Fruit fly (Drosophila melanogaster) whole organism, embryonic: Measurements from ENCODE around the gene Bcat.

Experiments used
- ATbp ChIP-seq: fragments of 200-800 bp; sonication (Bioruptor generic); optimal IDR thresholded peaks from 2 replicates; lab custom pipeline; 2017; ENCODE audit warnings: missing biosample characterization, mild to moderate bottlenecking, missing genetic modification characterization, missing genetic modification reagents
- CG10267 ChIP-seq: fragments of 200-800 bp; sonication (Bioruptor generic); optimal IDR thresholded peaks from 2 replicates; lab custom pipeline; 2018; ENCODE audit warnings: missing biosample characterization, mild to moderate bottlenecking, missing genetic modification characterization, moderate library complexity
- CG10462 ChIP-seq: fragments of 200-800 bp; sonication (Bioruptor generic); optimal IDR thresholded peaks from 2 replicates; lab custom pipeline; 2016; ENCODE audit warnings: missing biosample characterization, missing genetic modification characterization
- CG11696 ChIP-seq: fragments of 200-800 bp; sonication (Bioruptor generic); IDR thresholded peaks from 2 replicates; pipeline ENCODE4 v1.3.6; 2022; ENCODE audit warnings: missing biosample characterization, missing genetic modification characterization
- CG1529 ChIP-seq: fragments of 200-800 bp; sonication (Bioruptor generic); optimal IDR thresholded peaks from 3 replicates; lab custom pipeline; 2018; ENCODE audit warnings: missing biosample characterization, missing genetic modification characterization
- CG16863 ChIP-seq: fragments of 200-800 bp; sonication (Bioruptor generic); optimal IDR thresholded peaks from 3 replicates; lab custom pipeline; 2016; ENCODE audit warnings: missing biosample characterization, missing genetic modification characterization
- CG17385 ChIP-seq: fragments of 200-800 bp; sonication (Bioruptor generic); optimal IDR thresholded peaks from 3 replicates; lab custom pipeline; 2018; ENCODE audit warnings: missing biosample characterization, mild to moderate bottlenecking, missing genetic modification characterization
- CG18476 ChIP-seq: fragments of 200-800 bp; sonication (Bioruptor generic); optimal IDR thresholded peaks from 2 replicates; lab custom pipeline; 2016; ENCODE audit warnings: missing biosample characterization, mild to moderate bottlenecking, missing genetic modification characterization
- CG18764 ChIP-seq: fragments of 200-800 bp; sonication (Bioruptor generic); optimal IDR thresholded peaks from 3 replicates; lab custom pipeline; 2016; ENCODE audit warnings: missing biosample characterization, missing genetic modification characterization
- CG2199 ChIP-seq: fragments of 200-800 bp; sonication (Bioruptor generic); IDR thresholded peaks from 3 replicates; pipeline ENCODE4 v1.3.6; 2022; ENCODE audit warnings: missing biosample characterization, missing genetic modification characterization
- CG30431 ChIP-seq: fragments of 200-800 bp; sonication (Bioruptor generic); optimal IDR thresholded peaks from 2 replicates; lab custom pipeline; 2017; ENCODE audit warnings: missing biosample characterization, missing genetic modification characterization
- CG31365 ChIP-seq: fragments of 200-800 bp; sonication (Bioruptor generic); optimal IDR thresholded peaks from 2 replicates; lab custom pipeline; 2018; ENCODE audit warnings: missing biosample characterization, mild to moderate bottlenecking, missing genetic modification characterization
- CG3163 ChIP-seq: fragments of 200-800 bp; sonication (Bioruptor generic); optimal IDR thresholded peaks from 3 replicates; lab custom pipeline; 2016; ENCODE audit warnings: missing biosample characterization, missing genetic modification characterization
- CG32532 ChIP-seq: fragments of 200-800 bp; sonication (Bioruptor generic); IDR thresholded peaks from 2 replicates; pipeline ENCODE4 v1.3.6; 2022; ENCODE audit warnings: missing biosample characterization, missing genetic modification characterization
- CG3281 ChIP-seq: fragments of 200-800 bp; sonication (Bioruptor generic); optimal IDR thresholded peaks from 3 replicates; lab custom pipeline; 2017; ENCODE audit warnings: missing biosample characterization, mild to moderate bottlenecking, missing genetic modification characterization
- CG4360 ChIP-seq: fragments of 200-800 bp; sonication (Bioruptor generic); IDR thresholded peaks from 2 replicates; pipeline ENCODE4 v1.3.6; 2022; ENCODE audit warnings: missing biosample characterization, missing genetic modification characterization
- CG4730 ChIP-seq: fragments of 200-800 bp; sonication (Bioruptor generic); IDR thresholded peaks from 2 replicates; pipeline ENCODE4 v1.3.6; 2022; ENCODE audit warnings: missing biosample characterization, missing genetic modification characterization
- CG7786 ChIP-seq: fragments of 200-800 bp; sonication (Bioruptor generic); optimal IDR thresholded peaks from 2 replicates; lab custom pipeline; 2016; ENCODE audit warnings: missing biosample characterization, missing genetic modification characterization
- CG7839 ChIP-seq: fragments of 200-800 bp; sonication (Bioruptor generic); optimal IDR thresholded peaks from 3 replicates; lab custom pipeline; 2018; ENCODE audit warnings: missing biosample characterization, mild to moderate bottlenecking, missing genetic modification characterization, moderate library complexity
- CG9437 ChIP-seq: fragments of 200-800 bp; sonication (Bioruptor generic); optimal IDR thresholded peaks from 2 replicates; lab custom pipeline; 2018; ENCODE audit warnings: missing biosample characterization, mild to moderate bottlenecking, missing genetic modification characterization
- CG9727 ChIP-seq: fragments of 200-800 bp; sonication (Bioruptor generic); optimal IDR thresholded peaks from 3 replicates; lab custom pipeline; 2017; ENCODE audit warnings: missing biosample characterization, mild to moderate bottlenecking, missing genetic modification characterization
- CoRest ChIP-seq: fragments of 200-800 bp; sonication (Bioruptor generic); optimal IDR thresholded peaks from 3 replicates; lab custom pipeline; 2018; ENCODE audit warnings: missing biosample characterization, mild to moderate bottlenecking, missing genetic modification characterization, moderate library complexity
- Dad ChIP-seq: fragments of 200-800 bp; sonication (Bioruptor generic); optimal IDR thresholded peaks from 3 replicates; lab custom pipeline; 2016; ENCODE audit warnings: missing biosample characterization, missing genetic modification characterization
- Elba2 ChIP-seq: fragments of 200-800 bp; sonication (Bioruptor generic); optimal IDR thresholded peaks from 3 replicates; lab custom pipeline; 2016; ENCODE audit warnings: missing biosample characterization, missing genetic modification characterization
- HLH3B ChIP-seq: fragments of 200-800 bp; sonication (Bioruptor generic); IDR thresholded peaks from 2 replicates; pipeline ENCODE4 v1.3.6; 2022; ENCODE audit warnings: missing biosample characterization, missing genetic modification characterization
- HLH4C ChIP-seq: fragments of 200-800 bp; sonication (Bioruptor generic); IDR thresholded peaks from 3 replicates; pipeline ENCODE4 v1.3.6; 2022; ENCODE audit warnings: missing biosample characterization, missing genetic modification characterization; ENCODE audit not compliant: partially characterized antibody
- HLH54F ChIP-seq: fragments of 200-800 bp; sonication (Bioruptor generic); optimal IDR thresholded peaks from 3 replicates; lab custom pipeline; 2016; ENCODE audit warnings: missing biosample characterization, missing genetic modification characterization
- Hsf ChIP-seq: fragments of 200-800 bp; sonication (Bioruptor generic); optimal IDR thresholded peaks from 3 replicates; lab custom pipeline; 2016; ENCODE audit warnings: missing biosample characterization, missing genetic modification characterization
- Meics ChIP-seq: fragments of 200-800 bp; sonication (Bioruptor generic); optimal IDR thresholded peaks from 2 replicates; lab custom pipeline; 2017; ENCODE audit warnings: missing biosample characterization, mild to moderate bottlenecking, missing genetic modification characterization
- NC2α ChIP-seq: fragments of 200-800 bp; sonication (Bioruptor generic); optimal IDR thresholded peaks from 2 replicates; lab custom pipeline; 2016; ENCODE audit warnings: missing biosample characterization, missing genetic modification characterization
- Oli ChIP-seq: fragments of 200-800 bp; sonication (Bioruptor generic); optimal IDR thresholded peaks from 2 replicates; lab custom pipeline; 2018; ENCODE audit warnings: missing biosample characterization, mild to moderate bottlenecking, missing genetic modification characterization, moderate library complexity
- Sox102F ChIP-seq: fragments of 200-800 bp; sonication (Bioruptor generic); optimal IDR thresholded peaks from 2 replicates; lab custom pipeline; 2018; ENCODE audit warnings: missing biosample characterization, mild to moderate bottlenecking, missing genetic modification characterization, moderate library complexity
- Tbp ChIP-seq: fragments of >200 bp; optimal IDR thresholded peaks from 2 replicates; lab custom pipeline; 2018; ENCODE audit warnings: missing biosample characterization, missing genetic modification characterization
- Trl ChIP-seq, 3 experiments: fragments of >200 bp in 2 of 3; fragments of 200-800 bp in 1 of 3; sonication (Bioruptor generic) in 1 of 3; optimal IDR thresholded peaks; 2 replicates in 1 of 3; 3 replicates in 2 of 3; lab custom pipeline; 2016 to 2017; ENCODE audit warnings: missing biosample characterization in 1 of 3, missing genetic modification characterization in 1 of 3
- ap ChIP-seq: fragments of 200-800 bp; sonication (Bioruptor generic); IDR thresholded peaks from 2 replicates; pipeline ENCODE4 v1.3.6; 2022; ENCODE audit warnings: missing biosample characterization, missing genetic modification characterization
- cad ChIP-seq: fragments of >200 bp; optimal IDR thresholded peaks from 2 replicates; lab custom pipeline; 2017; ENCODE audit warnings: missing biosample characterization, missing genetic modification characterization
- croc ChIP-seq: fragments of 200-800 bp; sonication (Bioruptor generic); conservative IDR thresholded peaks from 3 replicates; pipeline ENCODE4 v1.3.6; 2022; ENCODE audit warnings: missing biosample characterization, missing genetic modification characterization
- crp ChIP-seq, 2 experiments: fragments of 200-800 bp; sonication (Bioruptor generic); optimal IDR thresholded peaks; 2 replicates in 1 of 2; 3 replicates in 1 of 2; lab custom pipeline; 2017; ENCODE audit warnings: missing biosample characterization in 2 of 2, missing genetic modification characterization in 2 of 2, mild to moderate bottlenecking in 1 of 2, moderate library complexity in 1 of 2
- gcm ChIP-seq: fragments of 200-800 bp; sonication (Bioruptor generic); optimal IDR thresholded peaks from 2 replicates; lab custom pipeline; 2019; ENCODE audit warnings: missing biosample characterization, mild to moderate bottlenecking, missing genetic modification characterization, moderate library complexity
- kah ChIP-seq: fragments of 200-800 bp; sonication (Bioruptor generic); optimal IDR thresholded peaks from 2 replicates; lab custom pipeline; 2018; ENCODE audit warnings: missing biosample characterization, mild to moderate bottlenecking, missing genetic modification characterization
- lmd ChIP-seq: fragments of 200-800 bp; sonication (Bioruptor generic); IDR thresholded peaks from 2 replicates; pipeline ENCODE4 v1.3.6; 2022; ENCODE audit warnings: missing biosample characterization, missing genetic modification characterization
- nerfin-1 ChIP-seq: fragments of 200-800 bp; sonication (Bioruptor generic); optimal IDR thresholded peaks from 3 replicates; lab custom pipeline; 2019; ENCODE audit warnings: missing biosample characterization, mild to moderate bottlenecking, missing genetic modification characterization, moderate library complexity
- row ChIP-seq: fragments of 200-800 bp; sonication (Bioruptor generic); IDR thresholded peaks from 3 replicates; pipeline ENCODE4 v1.3.6; 2022; ENCODE audit warnings: missing biosample characterization, missing genetic modification characterization
- shn ChIP-seq: fragments of 200-800 bp; sonication (Bioruptor generic); optimal IDR thresholded peaks from 3 replicates; lab custom pipeline; 2016; ENCODE audit warnings: missing biosample characterization, missing genetic modification characterization
- sqz ChIP-seq: fragments of 200-800 bp; sonication (Bioruptor generic); optimal IDR thresholded peaks from 3 replicates; lab custom pipeline; 2018; ENCODE audit warnings: missing biosample characterization, mild to moderate bottlenecking, missing genetic modification characterization
- stc ChIP-seq: fragments of 200-800 bp; sonication (Bioruptor generic); IDR thresholded peaks from 2 replicates; pipeline ENCODE4 v1.3.6; 2022; ENCODE audit warnings: missing biosample characterization, missing genetic modification characterization
- twi ChIP-seq: fragments of 200-800 bp; optimal IDR thresholded peaks from 2 replicates; lab custom pipeline; 2019; ENCODE audit warnings: missing biosample characterization, mild to moderate bottlenecking, missing genetic modification characterization, moderate library complexity
- tx ChIP-seq: fragments of 200-800 bp; sonication (Bioruptor generic); optimal IDR thresholded peaks from 2 replicates; lab custom pipeline; 2016; ENCODE audit warnings: missing biosample characterization, missing genetic modification characterization
- vvl ChIP-seq: fragments of 200-800 bp; sonication (Bioruptor generic); IDR thresholded peaks from 2 replicates; pipeline ENCODE4 v1.3.6; 2022; ENCODE audit warnings: missing biosample characterization, missing genetic modification characterization

Bcat gene

DNA sequence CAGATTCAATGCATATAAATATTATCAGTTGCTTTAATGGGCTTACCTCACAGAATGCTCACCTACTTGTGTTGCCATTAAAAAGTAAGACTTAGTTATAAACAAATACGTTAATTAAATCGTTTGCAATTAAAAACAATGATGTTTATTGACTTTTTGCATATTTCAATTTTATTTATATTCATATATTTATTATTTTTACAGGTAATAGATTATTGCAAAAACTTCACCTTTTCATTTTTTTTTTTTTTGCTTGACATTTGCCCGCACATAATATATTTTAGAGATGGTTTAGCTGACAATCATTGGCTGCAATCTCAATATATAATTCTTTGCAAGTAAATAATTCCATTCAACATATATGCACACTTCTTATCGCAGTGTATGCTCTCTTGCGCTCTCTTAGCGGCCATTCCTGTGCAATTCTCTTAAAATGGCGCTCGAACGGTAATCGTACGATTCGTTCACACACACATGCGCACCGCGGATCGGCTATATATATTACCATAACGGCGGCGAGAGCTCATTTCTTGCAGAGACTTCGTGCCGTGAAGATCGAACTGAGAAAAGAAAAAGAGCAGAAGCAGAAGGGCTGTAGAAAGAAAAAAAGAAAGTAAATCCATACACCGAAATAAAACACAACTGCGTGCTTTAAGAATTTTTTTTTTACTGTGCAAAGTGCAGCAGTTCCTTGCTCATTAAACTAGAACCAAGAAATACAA, at the start of gene Bcat (continued):
- TF ChIP-seq CG4730 (GFP tag; lab: Robert Waterston, UW) (0 out of 2 replicates have a peak, but pooled peaks have one; percentile 33), twi (no peak), CG2199 (GFP tag; lab: Robert Waterston, UW) (no peak), Tbp (GFP tag; lab: Kevin White, UChicago) (no peak), CoRest (tag; lab: Kevin White, UChicago) (peak; percentile 89), CG11696 (GFP tag; lab: Robert Waterston, UW) (no peak), CG31365 (tag; lab: Kevin White, UChicago) (no peak), tx (GFP tag; lab: Kevin White, UChicago) (peak; percentile 32), CG3281 (GFP tag; lab: Kevin White, UChicago) (peak; percentile 85), kah (GFP tag; lab: Kevin White, UChicago) (peak; percentile 21), Elba2 (GFP tag; lab: Kevin White, UChicago) (no peak), stc (GFP tag; lab: Robert Waterston, UW) (0 out of 2 replicates have a peak, but pooled peaks have one; percentile 49), shn (GFP tag; lab: Kevin White, UChicago) (no peak), gcm (GFP tag; lab: Kevin White, UChicago) (peak; percentile 28), CG16863 (GFP tag; lab: Kevin White, UChicago) (no peak), lmd (GFP tag; lab: Robert Waterston, UW) (peak; percentile 76), sqz (peak; percentile 12), CG30431 (peak; percentile 41), nerfin-1 (peak; percentile 23), CG7786 (GFP tag; lab: Kevin White, UChicago) (peak; percentile 19), CG10267 (tag; lab: Kevin White, UChicago) (peak; percentile 60), HLH3B (GFP tag; lab: Robert Waterston, UW) (peak; percentile 18; the same call in 1 of the 2 replicates), CG7839 (peak; percentile 83), CG18764 (GFP tag; lab: Kevin White, UChicago) (peak; percentile 24), vvl (peak; percentile 47), ap (GFP tag; lab: Robert Waterston, UW) (no peak), NC2α (peak; percentile 4), CG32532 (GFP tag; lab: Robert Waterston, UW) (peak; percentile 73; the same call in 1 of the 2 replicates), CG17385 (GFP tag; lab: Kevin White, UChicago) (peak; percentile 74), CG18476 (GFP tag; lab: Kevin White, UChicago) (peak; percentile 49), CG9437 (GFP tag; lab: Kevin White, UChicago) (peak; percentile 86), CG10462 (GFP tag; lab: Kevin White, UChicago) (peak; percentile 4), ATbp (GFP tag; lab: Kevin White, UChicago) (peak; percentile 11), row (peak; percentile 76), croc (GFP tag; lab: Robert Waterston, UW) (no peak; the same call in 2 of the 3 replicates), CG1529 (peak; percentile 2), HLH4C (GFP tag; lab: Robert Waterston, UW) (no peak), Oli (peak; percentile 87), CG4360 (GFP tag; lab: Robert Waterston, UW) (no peak), CG9727 (GFP tag; lab: Kevin White, UChicago) (peak; percentile 85), CG3163 (GFP tag; lab: Kevin White, UChicago) (peak; percentile 96), crp (GFP tag; optimal IDR thresholded peaks at IDR 0.05; lab: Kevin White, UChicago) (peak in 1 of 2 experiments; percentile 10), cad (GFP tag; lab: Kevin White, UChicago) (no peak), Meics (GFP tag; lab: Kevin White, UChicago) (peak; percentile 90), Sox102F (GFP tag; lab: Kevin White, UChicago) (peak; percentile 78), Hsf (GFP tag; lab: Kevin White, UChicago) (peak; percentile 21), Trl (optimal IDR thresholded peaks at IDR 0.05; lab: Kevin White, UChicago) (peak; percentile 54 to 61), Trl (GFP tag; optimal IDR thresholded peaks at IDR 0.05; lab: Kevin White, UChicago) (no peak), HLH54F (GFP tag; lab: Kevin White, UChicago) (peak; percentile 33), Dad (no peak)
